Fruit fly (Drosophila melanogaster): ENCODE measurements around the gene gb.

Gene gb

DNA sequence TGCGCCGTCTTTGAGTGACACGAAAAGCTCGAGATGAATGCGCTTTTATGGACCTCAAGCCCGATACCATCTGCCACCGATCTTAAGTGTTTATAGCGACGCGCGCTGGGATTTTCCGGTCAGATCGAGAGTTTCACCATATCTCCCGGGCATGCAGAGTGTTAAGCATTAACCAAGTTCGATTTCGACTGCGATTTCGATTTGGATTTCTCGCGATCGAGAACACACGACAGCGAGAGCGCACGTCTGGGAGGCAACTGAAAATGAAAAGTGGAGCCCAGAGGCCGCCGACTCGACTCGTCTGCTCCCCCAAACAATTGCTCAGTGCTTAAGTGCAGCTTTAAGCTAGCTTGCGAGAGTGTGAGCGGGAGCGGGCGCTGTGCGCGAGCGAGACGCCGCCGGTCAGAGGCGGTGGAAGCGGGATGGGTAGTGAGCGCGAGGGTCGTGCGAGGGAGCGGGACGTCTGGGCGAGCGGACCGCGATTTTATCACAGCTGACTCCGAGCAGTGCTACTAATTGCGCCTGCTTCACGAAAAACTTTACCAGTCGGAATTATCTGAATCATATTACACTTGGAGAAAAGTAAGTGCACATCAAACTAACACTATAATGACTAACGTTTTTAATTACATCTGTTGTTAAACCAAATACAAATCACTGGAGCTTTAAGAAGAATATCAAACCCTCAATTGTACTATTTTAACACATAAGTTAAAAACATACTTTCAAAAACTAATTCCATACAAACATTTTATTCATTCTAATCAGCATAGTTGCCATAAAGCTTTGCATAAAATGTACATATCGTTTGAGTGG, 42.1 kb downstream of the gb start, which contains the start of gene spz:
Gene spz (minus strand): TSS at position 261 of the 816 bp plus-strand sequence.
- no peak for TF ChIP-seq CG8478 (optimal IDR thresholded peaks at IDR 0.05)
- TF ChIP-seq CTCF (optimal IDR thresholded peaks at IDR 0.05): no peak

DNA sequence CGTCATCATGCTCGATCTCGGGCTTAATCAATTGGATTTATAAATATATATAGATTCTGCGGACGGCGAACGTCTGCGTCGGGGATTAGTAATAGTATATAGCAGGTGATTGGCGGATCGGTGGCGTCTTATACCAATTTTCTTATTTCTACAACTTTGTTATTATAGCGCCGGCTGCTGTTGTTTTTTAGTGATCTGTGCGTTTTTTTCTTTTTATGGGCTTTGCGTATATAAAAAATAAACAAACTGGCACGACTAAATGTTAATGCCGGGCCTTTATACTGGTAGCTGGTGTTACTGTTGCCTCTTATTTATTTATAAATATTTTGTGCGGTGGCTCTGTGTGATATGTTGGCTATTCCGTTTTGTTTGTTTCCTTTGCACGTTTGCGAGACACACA, 42.9 kb downstream of the gb start:
- TF ChIP-seq CG8478 (optimal IDR thresholded peaks at IDR 0.05) (no peak), CTCF (optimal IDR thresholded peaks at IDR 0.05) (no peak)

DNA sequence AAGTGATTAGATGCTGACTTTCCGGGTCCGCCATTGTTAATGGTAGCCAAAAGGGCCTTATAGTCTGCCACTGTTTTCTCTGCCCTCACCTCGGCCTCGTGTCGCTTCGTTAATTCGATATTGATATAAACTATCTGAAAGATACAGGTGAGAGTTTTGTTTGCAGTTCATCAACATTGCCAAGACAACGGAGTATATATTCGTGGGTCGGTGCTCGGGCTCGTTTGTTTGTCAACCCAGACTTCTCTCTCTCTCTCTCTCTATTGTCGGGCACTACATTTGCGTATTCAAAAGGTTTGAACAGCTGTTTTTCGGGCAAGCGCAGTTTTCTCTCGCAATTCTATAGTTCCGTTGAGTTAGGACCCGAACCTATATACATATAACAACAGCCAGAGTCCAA, 44.7 kb downstream of the gb start:
- TF ChIP-seq CG8478 (optimal IDR thresholded peaks at IDR 0.05): no peak
- no peak for TF ChIP-seq CTCF (optimal IDR thresholded peaks at IDR 0.05)

DNA sequence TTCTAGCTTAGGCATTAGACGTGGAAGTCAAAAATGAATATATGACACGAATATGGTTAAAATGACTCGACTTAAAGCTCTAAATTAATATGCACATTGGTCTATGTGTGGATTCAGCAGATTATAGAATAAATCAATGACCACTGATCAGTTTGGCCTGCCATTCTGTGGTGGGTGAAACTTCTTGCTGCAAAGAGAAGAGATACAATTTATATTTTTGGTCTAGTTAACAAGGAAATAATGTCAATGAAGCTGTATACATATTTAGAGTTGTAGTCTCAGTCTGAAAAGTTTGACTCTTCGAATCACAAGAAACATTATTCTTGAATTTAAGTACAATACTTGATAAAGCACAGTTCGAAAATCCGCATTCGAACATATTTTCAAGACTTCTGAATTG, 46.9 kb downstream of the gb start, which contains the start of gene CG43935:
Gene CG43935 (plus strand): TSS at position 301 of the 400 bp plus-strand sequence.
- TF ChIP-seq CTCF (optimal IDR thresholded peaks at IDR 0.05): no peak
- no peak for TF ChIP-seq CG8478 (optimal IDR thresholded peaks at IDR 0.05)

DNA sequence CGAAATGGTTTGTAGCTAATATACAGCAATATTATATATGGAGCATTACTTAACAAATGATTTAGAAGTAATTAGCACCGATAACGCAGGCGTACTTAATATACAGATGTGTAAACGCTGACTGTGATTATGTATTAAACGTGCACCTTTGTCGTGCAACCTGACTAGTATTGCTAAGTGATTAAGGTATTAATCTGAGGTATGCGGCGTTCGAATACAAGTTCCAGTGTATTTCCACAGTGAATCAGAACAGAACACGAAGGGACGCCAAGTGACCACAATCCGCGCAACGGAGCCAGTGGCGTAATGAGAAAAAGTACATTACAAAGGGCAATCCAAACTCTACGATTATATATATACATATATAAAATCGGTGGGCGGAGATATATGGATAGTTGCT, 48.0 kb downstream of the gb start, which contains the start of gene Nep5:
Gene Nep5 (minus strand): TSS at position 101 of the 400 bp plus-strand sequence.
- no peak for TF ChIP-seq CTCF (optimal IDR thresholded peaks at IDR 0.05)

DNA sequence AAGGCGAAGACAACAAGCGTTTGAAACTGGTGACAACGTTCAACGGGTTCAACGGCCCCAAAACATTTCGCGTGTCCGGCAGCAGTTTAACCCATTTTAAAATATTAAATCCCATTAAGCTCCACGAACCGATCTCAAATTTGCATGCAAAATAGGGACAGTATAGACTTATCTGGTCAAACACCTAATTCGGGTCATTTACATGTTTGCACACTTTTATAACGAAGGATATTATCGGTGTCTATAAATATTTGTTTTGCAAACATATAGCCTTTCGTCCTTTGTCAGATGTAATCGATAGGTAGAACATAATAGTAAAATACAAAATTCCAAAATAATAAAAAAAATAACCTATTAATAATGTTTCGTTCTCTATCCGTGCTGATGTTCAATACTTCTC, 50.2 kb downstream of the gb start, which contains the start of gene CG34292:
Gene CG34292 (plus strand): TSS at position 301 of the 400 bp plus-strand sequence.
- TF ChIP-seq CTCF (optimal IDR thresholded peaks at IDR 0.05) (no peak), CG8478 (optimal IDR thresholded peaks at IDR 0.05) (no peak)

Measured in S2 (cell line).